Fruit fly (Drosophila melanogaster) whole organism, pupa: Measurements from ENCODE around the gene CG32189.

Source experiments
- CG10348 ChIP-seq: fragments of 200-800 bp; sonication (Bioruptor generic); IDR thresholded peaks from 2 replicates; pipeline ENCODE4 v1.3.6; 2022; ENCODE audit warnings: missing biosample characterization, missing genetic modification characterization
- CG12605 ChIP-seq: fragments of 200-800 bp; sonication (Bioruptor generic); IDR thresholded peaks from 2 replicates; pipeline ENCODE4 v1.3.6; 2022; ENCODE audit warnings: missing biosample characterization, missing genetic modification characterization
- CG13204 ChIP-seq: fragments of 200-800 bp; sonication (Bioruptor generic); optimal IDR thresholded peaks from 2 replicates; lab custom pipeline; 2018; ENCODE audit warnings: missing biosample characterization, mild to moderate bottlenecking, missing genetic modification characterization, moderate library complexity
- CG14655 ChIP-seq: fragments of 200-800 bp; sonication (Bioruptor generic); optimal IDR thresholded peaks from 3 replicates; lab custom pipeline; 2017; ENCODE audit warnings: mild to moderate bottlenecking, missing biosample characterization, missing genetic modification reagents, missing genetic modification characterization
- CG15710 ChIP-seq: fragments of 200-800 bp; sonication (Bioruptor generic); optimal IDR thresholded peaks from 2 replicates; lab custom pipeline; 2018; ENCODE audit warnings: missing biosample characterization, mild to moderate bottlenecking, missing genetic modification characterization, moderate library complexity
- CG17806 ChIP-seq: fragments of 200-800 bp; sonication (Bioruptor generic); optimal IDR thresholded peaks from 2 replicates; lab custom pipeline; 2018; ENCODE audit warnings: missing biosample characterization, mild to moderate bottlenecking, missing genetic modification characterization, moderate library complexity
- CG32121 ChIP-seq: fragments of 200-800 bp; sonication (Bioruptor generic); IDR thresholded peaks from 2 replicates; pipeline ENCODE4 v1.3.6; 2022; ENCODE audit warnings: missing biosample characterization, missing genetic modification characterization
- CG34367 ChIP-seq: fragments of 200-800 bp; sonication (Bioruptor generic); optimal IDR thresholded peaks from 2 replicates; lab custom pipeline; 2018; ENCODE audit warnings: missing biosample characterization, mild to moderate bottlenecking, missing genetic modification characterization
- CG4496 ChIP-seq: fragments of 200-800 bp; sonication (Bioruptor generic); IDR thresholded peaks from 3 replicates; pipeline ENCODE4 v1.3.6; 2022; ENCODE audit warnings: missing biosample characterization, missing genetic modification characterization
- CG8159 ChIP-seq: fragments of 200-800 bp; sonication (Bioruptor generic); optimal IDR thresholded peaks from 3 replicates; lab custom pipeline; 2018; ENCODE audit warnings: missing biosample characterization, mild to moderate bottlenecking, missing genetic modification characterization, moderate library complexity
- CG8301 ChIP-seq: fragments of 200-800 bp; sonication (Bioruptor generic); optimal IDR thresholded peaks from 2 replicates; lab custom pipeline; 2018; ENCODE audit warnings: missing biosample characterization, mild to moderate bottlenecking, missing genetic modification characterization
- CG9948 ChIP-seq: fragments of 200-800 bp; sonication (Bioruptor generic); optimal IDR thresholded peaks from 2 replicates; lab custom pipeline; 2018; ENCODE audit warnings: missing biosample characterization, mild to moderate bottlenecking, missing genetic modification characterization, moderate library complexity
- D1 ChIP-seq: fragments of 200-800 bp; sonication (Bioruptor generic); optimal IDR thresholded peaks from 2 replicates; lab custom pipeline; 2018; ENCODE audit warnings: missing biosample characterization, mild to moderate bottlenecking, missing genetic modification characterization, moderate library complexity
- EcR ChIP-seq: fragments of 200-800 bp; sonication (Bioruptor generic); optimal IDR thresholded peaks from 3 replicates; lab custom pipeline; 2019; ENCODE audit warnings: missing biosample characterization, missing genetic modification characterization, mild to moderate bottlenecking, moderate library complexity, missing genetic modification reagents
- Ets98B ChIP-seq: fragments of 200-800 bp; sonication (Bioruptor generic); IDR thresholded peaks from 2 replicates; pipeline ENCODE4 v1.3.6; 2022; ENCODE audit warnings: missing biosample characterization, missing genetic modification characterization
- Pif1A ChIP-seq: fragments of 200-800 bp; sonication (Bioruptor generic); optimal IDR thresholded peaks from 3 replicates; lab custom pipeline; 2016; ENCODE audit warnings: missing biosample characterization, missing genetic modification characterization
- Pif1B ChIP-seq: fragments of 200-800 bp; sonication (Bioruptor generic); optimal IDR thresholded peaks from 3 replicates; lab custom pipeline; 2016; ENCODE audit warnings: missing biosample characterization, missing genetic modification characterization
- Snoo ChIP-seq: fragments of 200-800 bp; sonication (Bioruptor generic); optimal IDR thresholded peaks from 3 replicates; lab custom pipeline; 2017; ENCODE audit warnings: missing biosample characterization, mild to moderate bottlenecking, missing genetic modification characterization, inconsistent platforms
- fd96Ca ChIP-seq: fragments of 200-800 bp; sonication (Bioruptor generic); IDR thresholded peaks from 3 replicates; pipeline ENCODE4 v1.3.6; 2022; ENCODE audit warnings: missing biosample characterization, missing genetic modification characterization
- gl ChIP-seq: fragments of 200-800 bp; sonication (Bioruptor generic); optimal IDR thresholded peaks from 2 replicates; lab custom pipeline; 2018; ENCODE audit warnings: missing biosample characterization, mild to moderate bottlenecking, missing genetic modification characterization
- rn ChIP-seq: fragments of 200-800 bp; sonication (Bioruptor generic); IDR thresholded peaks from 2 replicates; pipeline ENCODE4 v1.3.6; 2022; ENCODE audit warnings: missing biosample characterization, missing genetic modification characterization

The CG32189 gene

dm6 chr3L:17820093-17820492, 14.9 kb downstream of the CG32189 start, which contains the start of gene Ir75b:
Gene Ir75b, minus strand, starts transcription at chr3L:17820193.
- TF ChIP-seq CG32121 (GFP tag; lab: Robert Waterston, UW) (no peak), rn (GFP tag; lab: Robert Waterston, UW) (no peak), CG34367 (no peak), CG8159 (tag; lab: Kevin White, UChicago) (no peak), CG13204 (no peak), CG8301 (tag; lab: Kevin White, UChicago) (no peak), Pif1B (GFP tag; lab: Kevin White, UChicago) (no peak), CG15710 (tag; lab: Kevin White, UChicago) (no peak), CG4496 (GFP tag; lab: Robert Waterston, UW) (no peak), CG9948 (tag; lab: Kevin White, UChicago) (no peak), Ets98B (no peak), Snoo (tag; lab: Kevin White, UChicago) (no peak), D1 (tag; lab: Kevin White, UChicago) (no peak)

dm6 chr3L:17817821-17818220, 17.2 kb downstream of the CG32189 start, which contains the start of gene Ir75a:
Gene Ir75a, minus strand, starts transcription at chr3L:17817921.
- TF ChIP-seq CG34367 (no peak), CG32121 (GFP tag; lab: Robert Waterston, UW) (no peak), Pif1B (GFP tag; lab: Kevin White, UChicago) (no peak), CG13204 (no peak), CG10348 (GFP tag; lab: Robert Waterston, UW) (no peak), rn (GFP tag; lab: Robert Waterston, UW) (no peak), Ets98B (no peak), D1 (tag; lab: Kevin White, UChicago) (no peak), CG8159 (tag; lab: Kevin White, UChicago) (no peak), CG15710 (tag; lab: Kevin White, UChicago) (no peak), CG4496 (GFP tag; lab: Robert Waterston, UW) (no peak), CG8301 (tag; lab: Kevin White, UChicago) (no peak), CG9948 (tag; lab: Kevin White, UChicago) (no peak)

dm6 chr3L:17814036-17814435, 20.9 kb downstream of the CG32189 start, which contains the start of gene Cln3:
Gene Cln3, minus strand, starts transcription at chr3L:17814119.
- TF ChIP-seq CG17806 (tag; lab: Kevin White, UChicago) (no peak), D1 (tag; lab: Kevin White, UChicago) (no peak), fd96Ca (GFP tag; lab: Robert Waterston, UW) (no peak), CG32121 (GFP tag; lab: Robert Waterston, UW) (no peak), CG34367 (no peak), CG12605 (GFP tag; lab: Robert Waterston, UW) (no peak), EcR (GFP tag; lab: Kevin White, UChicago) (no peak), CG8159 (tag; lab: Kevin White, UChicago) (no peak), CG14655 (GFP tag; lab: Kevin White, UChicago) (no peak), CG8301 (tag; lab: Kevin White, UChicago) (no peak)

- TF ChIP-seq Pif1B (GFP tag; lab: Kevin White, UChicago) (no peak), CG17806 (tag; lab: Kevin White, UChicago) (no peak), CG10348 (GFP tag; lab: Robert Waterston, UW) (no peak)
Measured at dm6 chr3L:17808597-17809213, 26.3 kb downstream of the CG32189 start, which contains the start of gene CG32191. Gene CG32191, minus strand, starts transcription at chr3L:17809146.

dm6 chr3L:17806357-17807025, 28.5 kb downstream of the CG32189 start, which contains the start of gene CG32187:
Gene CG32187, minus strand, starts transcription at chr3L:17806365.
- no peak for TF ChIP-seq CG32121 (GFP tag; lab: Robert Waterston, UW)
- no peak for TF ChIP-seq rn (GFP tag; lab: Robert Waterston, UW)
- no peak for TF ChIP-seq CG17806 (tag; lab: Kevin White, UChicago)
- no peak for TF ChIP-seq D1 (tag; lab: Kevin White, UChicago)
- no peak for TF ChIP-seq Pif1B (GFP tag; lab: Kevin White, UChicago)
- no peak for TF ChIP-seq gl (tag; lab: Kevin White, UChicago)
- TF ChIP-seq CG12605 (GFP tag; lab: Robert Waterston, UW): no peak
- TF ChIP-seq CG10348 (GFP tag; lab: Robert Waterston, UW): no peak
- TF ChIP-seq CG15710 (tag; lab: Kevin White, UChicago): no peak
- no peak for TF ChIP-seq CG34367
- TF ChIP-seq Pif1A (GFP tag; lab: Kevin White, UChicago): no peak
- no peak for TF ChIP-seq CG4496 (GFP tag; lab: Robert Waterston, UW)
- no peak for TF ChIP-seq CG9948 (tag; lab: Kevin White, UChicago)
- TF ChIP-seq, all 21 proteins: peak for 0

- TF ChIP-seq CG15710 (tag; lab: Kevin White, UChicago) (no peak), CG4496 (GFP tag; lab: Robert Waterston, UW) (no peak), CG32121 (GFP tag; lab: Robert Waterston, UW) (no peak), CG8159 (tag; lab: Kevin White, UChicago) (no peak), gl (tag; lab: Kevin White, UChicago) (no peak), D1 (tag; lab: Kevin White, UChicago) (no peak), CG10348 (GFP tag; lab: Robert Waterston, UW) (no peak), CG8301 (tag; lab: Kevin White, UChicago) (no peak), CG9948 (tag; lab: Kevin White, UChicago) (no peak), Pif1A (GFP tag; lab: Kevin White, UChicago) (no peak), CG14655 (GFP tag; lab: Kevin White, UChicago) (no peak)
Measured at dm6 chr3L:17804511-17804910, 30.5 kb downstream of the CG32189 start, which contains the start of gene ais. Gene ais, minus strand, starts transcription at chr3L:17804715.
